Worm (Caenorhabditis elegans) whole organism, young adult: ENCODE measurements around the gene aptf-2.

ENCODE experiments used
- attf-5 ChIP-seq: fragments of 200-800 bp; sonication (Bioruptor generic); optimal IDR thresholded peaks from 2 replicates; lab custom pipeline; 2018; ENCODE audit warnings: mild to moderate bottlenecking, missing genetic modification characterization, missing compliant biosample characterization
- ceh-40 ChIP-seq: fragments of 200-800 bp; sonication (Bioruptor generic); IDR thresholded peaks from 2 replicates; pipeline ENCODE4 v1.3.6; 2022; ENCODE audit warnings: missing genetic modification characterization, missing compliant biosample characterization

DNA sequence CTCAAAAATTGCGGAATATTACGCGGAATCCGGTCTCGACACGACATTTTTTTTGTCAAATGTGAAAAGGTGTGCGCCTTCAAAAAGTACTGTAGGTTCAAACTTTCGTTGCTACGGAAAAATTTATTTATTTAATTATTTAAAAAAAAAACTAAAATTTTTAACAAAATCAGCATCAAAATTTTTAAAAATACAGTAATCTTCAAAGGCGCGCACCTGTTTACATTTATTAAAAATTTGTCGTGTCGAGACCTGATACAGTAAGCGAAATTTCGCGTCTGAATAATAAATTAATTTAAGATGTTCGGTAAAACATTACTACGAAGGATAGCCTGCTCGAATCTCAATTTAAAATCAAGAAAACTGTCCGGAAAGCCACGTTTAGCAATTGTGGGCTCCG, 44.2 kb downstream of the aptf-2 start, which contains the start of gene Y62E10A.6:
- TF ChIP-seq attf-5, result no peak
- no peak for TF ChIP-seq ceh-40 (GFP tag; lab: Robert Waterston, UW)
